Worm (Caenorhabditis elegans) whole organism, L4/young adult: ENCODE results near the gene osm-8.

Experiments used
- dao-5 ChIP-seq: sonication (generic microtip); optimal IDR thresholded peaks from 2 replicates; lab custom pipeline; 2016; ENCODE audit warnings: missing genotype, missing genetic modification characterization, moderate library complexity, missing compliant biosample characterization
- him-1 ChIP-seq: sonication (generic microtip); optimal IDR thresholded peaks from 2 replicates; lab custom pipeline; 2016; ENCODE audit warnings: missing genotype, missing genetic modification reagents, missing genetic modification characterization, missing compliant biosample characterization

ce11 chrII:7624995-7625394, 19.8 kb upstream of the osm-8 start:
- TF ChIP-seq dao-5 (tag; lab: Kevin White, UChicago) (no peak), him-1 (tag; lab: Kevin White, UChicago) (no peak)
